Fruit fly (Drosophila melanogaster) whole organism, wandering third instar larva: ENCODE data around the gene ind.

Experiments
- Myc ChIP-seq: fragments of >200 bp; optimal IDR thresholded peaks from 2 replicates; lab custom pipeline; 2017
- ey ChIP-seq: fragments of 200-800 bp; sonication (Bioruptor generic); optimal IDR thresholded peaks from 2 replicates; lab custom pipeline; 2016; ENCODE audit warnings: missing biosample characterization, missing genetic modification characterization
- jim ChIP-seq: fragments of 175-275, 200-325 bp; sonication (Bioruptor generic); optimal IDR thresholded peaks from 2 replicates; lab custom pipeline; 2016; ENCODE audit warnings: missing biosample characterization, mild to moderate bottlenecking, missing genetic modification characterization

- TF ChIP-seq jim, result no peak
- TF ChIP-seq ey, result no peak
- TF ChIP-seq Myc, result no peak
Observed at dm6 chr3L:15043874-15044336, at the start of gene ind.
